Fruit fly (Drosophila melanogaster): Measurements from ENCODE around the gene mus304.

Gene mus304

dm6 chr3L:18132589-18132988 is 23.0 kb downstream of the mus304 start, which contains the start of gene Cyp312a1:
Gene Cyp312a1 (minus strand): TSS chr3L:18132689.
- TF ChIP-seq kay (GFP tag; ENCODE audit: borderline replicate concordance) (peak; percentile 16), Crg-1 (GFP tag; optimal IDR thresholded peaks at IDR 0.05) (no peak)

dm6 chr3L:18137197-18137596 is 27.6 kb downstream of the mus304 start:
- no peak for TF ChIP-seq Clk (GFP tag; optimal IDR thresholded peaks at IDR 0.05)
- no peak for TF ChIP-seq kay (GFP tag; ENCODE audit: borderline replicate concordance)
- TF ChIP-seq CG7045 (GFP tag; optimal IDR thresholded peaks at IDR 0.05), result no peak
- TF ChIP-seq CG11617 (GFP tag; optimal IDR thresholded peaks at IDR 0.05), result no peak
- no peak for TF ChIP-seq cnc (optimal IDR thresholded peaks at IDR 0.05)
- no peak for TF ChIP-seq tj (GFP tag; optimal IDR thresholded peaks at IDR 0.05)

- TF ChIP-seq CG14711 (tag; optimal IDR thresholded peaks at IDR 0.05) (no peak), CG7101 (tag; optimal IDR thresholded peaks at IDR 0.05) (no peak), cnc (optimal IDR thresholded peaks at IDR 0.05) (no peak), Hr96 (GFP tag; optimal IDR thresholded peaks at IDR 0.05) (no peak), CG1620 (GFP tag; optimal IDR thresholded peaks at IDR 0.05) (no peak)
These were observed 28.7 kb downstream of the mus304 start for dm6 chr3L:18138280-18138679.

- no peak for TF ChIP-seq CG5204 (GFP tag; optimal IDR thresholded peaks at IDR 0.05)
- peak; percentile 16 for TF ChIP-seq bab1 (GFP tag; optimal IDR thresholded peaks at IDR 0.05)
- peak; percentile 8 for TF ChIP-seq CG12768 (GFP tag; optimal IDR thresholded peaks at IDR 0.05)
- peak; percentile 16 for TF ChIP-seq Hr96 (GFP tag; optimal IDR thresholded peaks at IDR 0.05)
These were observed 29.6 kb downstream of the mus304 start, which contains the start of gene geko for dm6 chr3L:18139184-18139629. Gene geko (plus strand): TSS chr3L:18139402.

dm6 chr3L:18142969-18143368 is 33.4 kb downstream of the mus304 start:
- no peak for TF ChIP-seq CG12768 (GFP tag; optimal IDR thresholded peaks at IDR 0.05)
- peak; percentile 25 for TF ChIP-seq CG7101 (tag; optimal IDR thresholded peaks at IDR 0.05)
- TF ChIP-seq Crg-1 (GFP tag; optimal IDR thresholded peaks at IDR 0.05), result no peak
- no peak for TF ChIP-seq kay (GFP tag; ENCODE audit: borderline replicate concordance)
- TF ChIP-seq ovo (GFP tag; optimal IDR thresholded peaks at IDR 0.05), result peak; percentile 27
- TF ChIP-seq bab1 (GFP tag; optimal IDR thresholded peaks at IDR 0.05), result no peak
- TF ChIP-seq CG1620 (GFP tag; optimal IDR thresholded peaks at IDR 0.05), result no peak
- TF ChIP-seq CG7045 (GFP tag; optimal IDR thresholded peaks at IDR 0.05), result no peak

- TF ChIP-seq CG7101 (tag; optimal IDR thresholded peaks at IDR 0.05) (no peak), CG1620 (GFP tag; optimal IDR thresholded peaks at IDR 0.05) (no peak), CG7045 (GFP tag; optimal IDR thresholded peaks at IDR 0.05) (no peak), Hr96 (GFP tag; optimal IDR thresholded peaks at IDR 0.05) (no peak), CG12768 (GFP tag; optimal IDR thresholded peaks at IDR 0.05) (no peak), Clk (GFP tag; optimal IDR thresholded peaks at IDR 0.05) (no peak)
These were observed 35.0 kb downstream of the mus304 start for dm6 chr3L:18144620-18145019.

- TF ChIP-seq CG12768 (GFP tag; optimal IDR thresholded peaks at IDR 0.05), result no peak
- no peak for TF ChIP-seq ovo (GFP tag; optimal IDR thresholded peaks at IDR 0.05)
- TF ChIP-seq CG33017 (tag; optimal IDR thresholded peaks at IDR 0.05), result no peak
- no peak for TF ChIP-seq bab1 (GFP tag; optimal IDR thresholded peaks at IDR 0.05)
- TF ChIP-seq CG11617 (GFP tag; optimal IDR thresholded peaks at IDR 0.05), result no peak
- TF ChIP-seq Crg-1 (GFP tag; optimal IDR thresholded peaks at IDR 0.05), result no peak
- no peak for TF ChIP-seq tj (GFP tag; optimal IDR thresholded peaks at IDR 0.05)
- TF ChIP-seq CG7101 (tag; optimal IDR thresholded peaks at IDR 0.05), result no peak
These were observed 37.2 kb downstream of the mus304 start for dm6 chr3L:18146833-18147232.

dm6 chr3L:18147596-18147995 is 38.0 kb downstream of the mus304 start:
- no peak for TF ChIP-seq CG1620 (GFP tag; optimal IDR thresholded peaks at IDR 0.05)
- TF ChIP-seq CG7045 (GFP tag; optimal IDR thresholded peaks at IDR 0.05), result no peak
- no peak for TF ChIP-seq Clk (GFP tag; optimal IDR thresholded peaks at IDR 0.05)
- TF ChIP-seq pad (GFP tag; optimal IDR thresholded peaks at IDR 0.05), result no peak
- no peak for TF ChIP-seq ovo (GFP tag; optimal IDR thresholded peaks at IDR 0.05)
- TF ChIP-seq CG12768 (GFP tag; optimal IDR thresholded peaks at IDR 0.05), result no peak
- TF ChIP-seq tj (GFP tag; optimal IDR thresholded peaks at IDR 0.05), result no peak
- TF ChIP-seq toe (GFP tag; optimal IDR thresholded peaks at IDR 0.05), result no peak
- TF ChIP-seq cic (GFP tag; optimal IDR thresholded peaks at IDR 0.05), result no peak
- TF ChIP-seq CG11617 (GFP tag; optimal IDR thresholded peaks at IDR 0.05), result no peak
- TF ChIP-seq bab1 (GFP tag; optimal IDR thresholded peaks at IDR 0.05), result no peak
- TF ChIP-seq cnc (optimal IDR thresholded peaks at IDR 0.05), result no peak
- TF ChIP-seq CG14711 (tag; optimal IDR thresholded peaks at IDR 0.05), result no peak
- TF ChIP-seq Hr96 (GFP tag; optimal IDR thresholded peaks at IDR 0.05), result no peak
